Fruit fly (Drosophila melanogaster) whole organism, embryonic: ENCODE results near the gene CG13896.
A peak's percentile ranks its signal among the peaks of the same experiment; 100 is the strongest.

Source experiments
- Aef1 ChIP-seq: fragments of 200-800 bp; sonication (Bioruptor generic); IDR thresholded peaks from 3 replicates; pipeline ENCODE4 v1.3.6; 2022; ENCODE audit warnings: missing biosample characterization, missing genetic modification characterization
- BtbVII ChIP-seq: fragments of 200-800 bp; sonication (Bioruptor generic); optimal IDR thresholded peaks from 3 replicates; lab custom pipeline; 2017; ENCODE audit warnings: missing biosample characterization, mild to moderate bottlenecking, missing genetic modification characterization
- CG10267 ChIP-seq: fragments of 200-800 bp; sonication (Bioruptor generic); optimal IDR thresholded peaks from 2 replicates; lab custom pipeline; 2018; ENCODE audit warnings: missing biosample characterization, mild to moderate bottlenecking, missing genetic modification characterization, moderate library complexity
- CG10979 ChIP-seq: fragments of 200-800 bp; sonication (Bioruptor generic); optimal IDR thresholded peaks from 2 replicates; lab custom pipeline; 2018; ENCODE audit warnings: missing biosample characterization, mild to moderate bottlenecking, missing genetic modification characterization, moderate library complexity
- CG14710 ChIP-seq: fragments of 200-800 bp; sonication (Bioruptor generic); optimal IDR thresholded peaks from 3 replicates; lab custom pipeline; 2019; ENCODE audit warnings: missing biosample characterization, mild to moderate bottlenecking, missing genetic modification characterization, moderate library complexity
- CG1602 ChIP-seq: fragments of 200-800 bp; sonication (Bioruptor generic); optimal IDR thresholded peaks from 3 replicates; lab custom pipeline; 2016; ENCODE audit warnings: missing biosample characterization, missing genetic modification characterization
- CG1792 ChIP-seq: fragments of 200-800 bp; sonication (Bioruptor generic); optimal IDR thresholded peaks from 2 replicates; lab custom pipeline; 2016; ENCODE audit warnings: missing biosample characterization, missing genetic modification characterization
- CG31388 ChIP-seq: fragments of 200-800 bp; sonication (Bioruptor generic); optimal IDR thresholded peaks from 2 replicates; lab custom pipeline; 2016; ENCODE audit warnings: missing biosample characterization, missing genetic modification characterization
- CG4328 ChIP-seq: fragments of 200-800 bp; sonication (Bioruptor generic); optimal IDR thresholded peaks from 3 replicates; lab custom pipeline; 2017; ENCODE audit warnings: missing biosample characterization, missing genetic modification reagents, missing genetic modification characterization
- CG6689 ChIP-seq: fragments of 200-800 bp; sonication (Bioruptor generic); IDR thresholded peaks from 2 replicates; pipeline ENCODE4 v1.3.6; 2022; ENCODE audit warnings: missing biosample characterization, missing genetic modification characterization
- CG6791 ChIP-seq: fragments of 200-800 bp; sonication (Bioruptor generic); IDR thresholded peaks from 3 replicates; pipeline ENCODE4 v1.3.6; 2022; ENCODE audit warnings: missing biosample characterization, missing genetic modification characterization; ENCODE audit not compliant: partially characterized antibody
- CG7745 ChIP-seq: fragments of 200-800 bp; sonication (Bioruptor generic); optimal IDR thresholded peaks from 2 replicates; lab custom pipeline; 2018; ENCODE audit warnings: missing biosample characterization, mild to moderate bottlenecking, missing genetic modification characterization, moderate library complexity
- CG9797 ChIP-seq: fragments of 200-800 bp; sonication (Bioruptor generic); optimal IDR thresholded peaks from 3 replicates; lab custom pipeline; 2018; ENCODE audit warnings: missing biosample characterization, mild to moderate bottlenecking, missing genetic modification characterization
- CG9932 ChIP-seq: fragments of 200-800 bp; sonication (Bioruptor generic); IDR thresholded peaks from 2 replicates; pipeline ENCODE4 v1.3.6; 2022; ENCODE audit warnings: missing biosample characterization, missing genetic modification characterization
- Camta ChIP-seq: fragments of 200-800 bp; sonication (Bioruptor generic); optimal IDR thresholded peaks from 2 replicates; lab custom pipeline; 2016; ENCODE audit warnings: missing biosample characterization, missing genetic modification characterization
- D ChIP-seq, 2 experiments: fragments of 200-800 bp in 1 of 2; fragments of >200 bp in 1 of 2; sonication (Bioruptor generic) in 1 of 2; optimal IDR thresholded peaks; 2 replicates in 1 of 2; 3 replicates in 1 of 2; lab custom pipeline; 2017; ENCODE audit warnings: mild to moderate bottlenecking in 1 of 2, missing biosample characterization in 1 of 2, missing genetic modification characterization in 1 of 2, missing genetic modification reagents in 1 of 2
- Gsc ChIP-seq: fragments of 200-800 bp; sonication (Bioruptor generic); IDR thresholded peaks from 2 replicates; pipeline ENCODE4 v1.3.6; 2022; ENCODE audit warnings: missing biosample characterization, missing genetic modification characterization
- H15 ChIP-seq: fragments of 200-800 bp; sonication (Bioruptor generic); IDR thresholded peaks from 3 replicates; pipeline ENCODE4 v1.3.6; 2022; ENCODE audit warnings: missing biosample characterization, missing genetic modification characterization
- Hmr ChIP-seq: fragments of 200-800 bp; sonication (Bioruptor generic); optimal IDR thresholded peaks from 3 replicates; lab custom pipeline; 2017; ENCODE audit warnings: mild to moderate bottlenecking, missing biosample characterization, missing genetic modification reagents, missing genetic modification characterization
- Hmx ChIP-seq: fragments of 200-800 bp; sonication (Bioruptor generic); optimal IDR thresholded peaks from 2 replicates; lab custom pipeline; 2016; ENCODE audit warnings: missing biosample characterization, missing genetic modification characterization
- Lhr ChIP-seq: fragments of 200-800 bp; sonication (Bioruptor generic); optimal IDR thresholded peaks from 3 replicates; lab custom pipeline; 2017; ENCODE audit warnings: mild to moderate bottlenecking, missing biosample characterization, missing genetic modification reagents, missing genetic modification characterization
- Mad ChIP-seq: fragments of 200-800 bp; sonication (Bioruptor generic); optimal IDR thresholded peaks from 2 replicates; lab custom pipeline; 2016; ENCODE audit warnings: missing biosample characterization, missing genetic modification characterization
- abd-A ChIP-seq: fragments of 200-800 bp; sonication (Bioruptor generic); optimal IDR thresholded peaks from 3 replicates; lab custom pipeline; 2019; ENCODE audit warnings: missing biosample characterization, mild to moderate bottlenecking, missing genetic modification characterization, moderate library complexity
- ato ChIP-seq: fragments of 200-800 bp; sonication (Bioruptor generic); IDR thresholded peaks from 2 replicates; pipeline ENCODE4 v1.3.6; 2022; ENCODE audit warnings: missing biosample characterization, missing genetic modification characterization; ENCODE audit not compliant: partially characterized antibody
- bbx ChIP-seq: fragments of 200-800 bp; sonication (Bioruptor generic); IDR thresholded peaks from 2 replicates; pipeline ENCODE4 v1.3.6; 2022; ENCODE audit warnings: missing biosample characterization, missing genetic modification characterization; ENCODE audit not compliant: partially characterized antibody
- croc ChIP-seq: fragments of 200-800 bp; sonication (Bioruptor generic); conservative IDR thresholded peaks from 3 replicates; pipeline ENCODE4 v1.3.6; 2022; ENCODE audit warnings: missing biosample characterization, missing genetic modification characterization
- dan ChIP-seq: fragments of 200-800 bp; sonication (Bioruptor generic); IDR thresholded peaks from 2 replicates; pipeline ENCODE4 v1.3.6; 2022; ENCODE audit warnings: missing biosample characterization, missing genetic modification characterization
- dimm ChIP-seq: fragments of 200-800 bp; sonication (Bioruptor generic); IDR thresholded peaks from 2 replicates; pipeline ENCODE4 v1.3.6; 2022; ENCODE audit warnings: missing biosample characterization, missing genetic modification characterization
- ewg ChIP-seq: fragments of 200-800 bp; sonication (Bioruptor generic); optimal IDR thresholded peaks from 3 replicates; lab custom pipeline; 2017; ENCODE audit warnings: mild to moderate bottlenecking, missing biosample characterization, missing genetic modification reagents, missing genetic modification characterization
- exex ChIP-seq: fragments of 200-800 bp; sonication (Bioruptor generic); optimal IDR thresholded peaks from 4 replicates; lab custom pipeline; 2018; ENCODE audit warnings: missing biosample characterization, mild to moderate bottlenecking, missing genetic modification characterization, moderate library complexity
- fd3F ChIP-seq: fragments of 200-800 bp; sonication (Bioruptor generic); optimal IDR thresholded peaks from 2 replicates; lab custom pipeline; 2018; ENCODE audit warnings: missing biosample characterization, mild to moderate bottlenecking, missing genetic modification characterization, moderate library complexity
- her ChIP-seq: fragments of 200-800 bp; sonication (Bioruptor generic); optimal IDR thresholded peaks from 2 replicates; lab custom pipeline; 2016; ENCODE audit warnings: missing biosample characterization, missing genetic modification characterization
- ken ChIP-seq: fragments of 200-800 bp; sonication (Bioruptor generic); IDR thresholded peaks from 3 replicates; pipeline ENCODE4 v1.3.6; 2022; ENCODE audit warnings: missing biosample characterization, missing genetic modification characterization
- klu ChIP-seq: fragments of 200-800 bp; sonication (Bioruptor generic); IDR thresholded peaks from 2 replicates; pipeline ENCODE4 v1.3.6; 2022; ENCODE audit warnings: missing biosample characterization, missing genetic modification characterization
- knrl ChIP-seq: fragments of 200-800 bp; sonication (Bioruptor generic); IDR thresholded peaks from 3 replicates; pipeline ENCODE4 v1.3.6; 2022; ENCODE audit warnings: missing biosample characterization, missing genetic modification characterization; ENCODE audit not compliant: partially characterized antibody
- mirr ChIP-seq: fragments of 200-800 bp; sonication (Bioruptor generic); optimal IDR thresholded peaks from 3 replicates; lab custom pipeline; 2018; ENCODE audit warnings: missing biosample characterization, mild to moderate bottlenecking, missing genetic modification characterization
- mld ChIP-seq: fragments of 200-800 bp; sonication (Bioruptor generic); IDR thresholded peaks from 3 replicates; pipeline ENCODE4 v1.3.6; 2022; ENCODE audit warnings: missing biosample characterization, missing genetic modification characterization; ENCODE audit not compliant: partially characterized antibody
- peb ChIP-seq: fragments of 200-800 bp; sonication (Bioruptor generic); IDR thresholded peaks from 2 replicates; pipeline ENCODE4 v1.3.6; 2022; ENCODE audit warnings: missing biosample characterization, missing genetic modification characterization
- pfk ChIP-seq: fragments of 200-800 bp; sonication (Bioruptor generic); optimal IDR thresholded peaks from 2 replicates; lab custom pipeline; 2018; ENCODE audit warnings: missing biosample characterization, mild to moderate bottlenecking, missing genetic modification characterization, moderate library complexity
- pita ChIP-seq: fragments of 200-800 bp; sonication (Bioruptor generic); optimal IDR thresholded peaks from 2 replicates; lab custom pipeline; 2017; ENCODE audit warnings: missing biosample characterization, mild to moderate bottlenecking, missing genetic modification characterization
- pnt ChIP-seq: fragments of 200-800 bp; sonication (Bioruptor generic); optimal IDR thresholded peaks from 3 replicates; lab custom pipeline; 2016; ENCODE audit warnings: missing biosample characterization, missing genetic modification characterization
- pzg ChIP-seq: fragments of 200-800 bp; sonication (Bioruptor generic); optimal IDR thresholded peaks from 3 replicates; lab custom pipeline; 2018; ENCODE audit warnings: missing biosample characterization, mild to moderate bottlenecking, missing genetic modification characterization, moderate library complexity
- rib ChIP-seq: fragments of 200-800 bp; sonication (Bioruptor generic); IDR thresholded peaks from 2 replicates; pipeline ENCODE4 v1.3.6; 2022; ENCODE audit warnings: missing biosample characterization, missing genetic modification characterization
- schlank ChIP-seq: fragments of 200-800 bp; sonication (Bioruptor generic); optimal IDR thresholded peaks from 2 replicates; lab custom pipeline; 2018; ENCODE audit warnings: missing biosample characterization, mild to moderate bottlenecking, missing genetic modification characterization
- seq ChIP-seq: fragments of 200-800 bp; sonication (Bioruptor generic); IDR thresholded peaks from 2 replicates; pipeline ENCODE4 v1.3.6; 2022; ENCODE audit warnings: missing biosample characterization, missing genetic modification characterization
- sima ChIP-seq: fragments of 200-800 bp; sonication (Bioruptor generic); optimal IDR thresholded peaks from 2 replicates; lab custom pipeline; 2016; ENCODE audit warnings: missing biosample characterization, missing genetic modification characterization
- sna ChIP-seq: fragments of 200-800 bp; sonication (Bioruptor generic); IDR thresholded peaks from 2 replicates; pipeline ENCODE4 v1.3.6; 2022; ENCODE audit warnings: missing biosample characterization, missing genetic modification characterization; ENCODE audit not compliant: partially characterized antibody
- tio ChIP-seq: fragments of 200-800 bp; sonication (Bioruptor generic); optimal IDR thresholded peaks from 2 replicates; lab custom pipeline; 2017; ENCODE audit warnings: missing biosample characterization, missing genetic modification characterization, inconsistent platforms
- tup ChIP-seq: fragments of 200-800 bp; sonication (Bioruptor generic); optimal IDR thresholded peaks from 2 replicates; lab custom pipeline; 2016; ENCODE audit warnings: missing biosample characterization, mild to moderate bottlenecking, missing genetic modification characterization, moderate library complexity
- wor ChIP-seq: fragments of 200-800 bp; sonication (Bioruptor generic); IDR thresholded peaks from 2 replicates; pipeline ENCODE4 v1.3.6; 2022; ENCODE audit warnings: missing biosample characterization, missing genetic modification characterization

The CG13896 gene

DNA sequence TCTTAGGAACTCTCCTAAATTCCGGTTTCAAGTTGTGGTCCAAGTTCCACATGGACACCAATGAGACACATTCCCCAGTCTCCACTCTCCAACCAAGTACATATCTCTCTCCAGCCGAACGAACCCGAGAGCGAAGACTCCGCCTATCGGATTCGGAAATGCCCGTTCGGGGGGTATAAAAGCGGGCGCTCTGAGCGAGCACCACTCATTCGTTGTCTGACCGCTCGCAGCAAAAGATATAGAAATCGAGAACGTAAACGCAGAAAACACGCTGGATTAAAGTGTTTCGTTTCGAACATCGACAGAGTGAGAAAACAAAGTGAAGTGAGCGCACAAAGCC is 37.5 kb upstream of the CG13896 start, which contains the start of gene emc (continued):
- peak; percentile 32 for TF ChIP-seq exex
- TF ChIP-seq mirr = peak; percentile 91
- TF ChIP-seq H15 (GFP tag; lab: Robert Waterston, UW) = no peak
- TF ChIP-seq tup = no peak
- TF ChIP-seq abd-A = peak; percentile 63
- TF ChIP-seq ewg = peak; percentile 10
- no peak for TF ChIP-seq CG31388 (GFP tag; lab: Kevin White, UChicago)
- TF ChIP-seq tio (GFP tag; lab: Kevin White, UChicago) = no peak
- no peak for TF ChIP-seq Lhr (GFP tag; lab: Kevin White, UChicago)
- no peak for TF ChIP-seq CG6689
- TF ChIP-seq fd3F (GFP tag; lab: Kevin White, UChicago) = no peak
- peak; percentile 82 for TF ChIP-seq her (GFP tag; lab: Kevin White, UChicago)
- TF ChIP-seq sima (GFP tag; lab: Kevin White, UChicago) = no peak
- no peak for TF ChIP-seq dimm (GFP tag; lab: Robert Waterston, UW)
- TF ChIP-seq Hmr (GFP tag; lab: Kevin White, UChicago) = peak; percentile 68
- TF ChIP-seq BtbVII (GFP tag; lab: Kevin White, UChicago) = peak; percentile 85
- TF ChIP-seq pnt (GFP tag; lab: Kevin White, UChicago) = no peak
- no peak for TF ChIP-seq schlank (tag; lab: Kevin White, UChicago)
- peak; percentile 33 for TF ChIP-seq CG10267 (tag; lab: Kevin White, UChicago)
- no peak; the same call in 2 of the 3 replicates for TF ChIP-seq ken (GFP tag; lab: Robert Waterston, UW)
- no peak for TF ChIP-seq Gsc (GFP tag; lab: Robert Waterston, UW)
- no peak for TF ChIP-seq CG1792 (GFP tag; lab: Kevin White, UChicago)
- TF ChIP-seq Camta = no peak
- TF ChIP-seq Mad (GFP tag; lab: Kevin White, UChicago) = peak; percentile 17
- no peak for TF ChIP-seq Aef1 (GFP tag; lab: Robert Waterston, UW)
- TF ChIP-seq wor (GFP tag; lab: Robert Waterston, UW) = no peak
- no peak for TF ChIP-seq CG14710 (tag; lab: Kevin White, UChicago)
- no peak for TF ChIP-seq klu (GFP tag; lab: Robert Waterston, UW)
- TF ChIP-seq seq (GFP tag; lab: Robert Waterston, UW) = peak; percentile 51; the same call in 1 of the 2 replicates
- peak; percentile 77 for TF ChIP-seq bbx (GFP tag; lab: Robert Waterston, UW)
- TF ChIP-seq rib = peak; percentile 50; the same call in 1 of the 2 replicates
- no peak for TF ChIP-seq CG10979 (tag; lab: Kevin White, UChicago)
- TF ChIP-seq pfk (GFP tag; lab: Kevin White, UChicago) = peak; percentile 76
- no peak; the same call in 2 of the 3 replicates for TF ChIP-seq knrl
- TF ChIP-seq D (optimal IDR thresholded peaks at IDR 0.05; lab: Kevin White, UChicago) = no peak
- TF ChIP-seq D (GFP tag; optimal IDR thresholded peaks at IDR 0.05; lab: Kevin White, UChicago) = peak; percentile 22
- TF ChIP-seq mld = 0 out of 3 replicates have a peak, but pooled peaks have one; percentile 67
- TF ChIP-seq CG6791 (GFP tag; lab: Robert Waterston, UW) = peak; percentile 61; the same call in 1 of the 3 replicates
- TF ChIP-seq CG9797 = no peak
- peak; percentile 79 for TF ChIP-seq ato
- TF ChIP-seq peb = no peak
- TF ChIP-seq pita (GFP tag; lab: Kevin White, UChicago) = no peak
- no peak for TF ChIP-seq croc (GFP tag; lab: Robert Waterston, UW)
- peak; percentile 45; the same call in 1 of the 2 replicates for TF ChIP-seq CG9932
- no peak for TF ChIP-seq CG1602 (GFP tag; lab: Kevin White, UChicago)
- no peak for TF ChIP-seq sna (GFP tag; lab: Robert Waterston, UW)
- no peak for TF ChIP-seq dan (GFP tag; lab: Robert Waterston, UW)
- no peak for TF ChIP-seq pzg
- TF ChIP-seq CG7745 (tag; lab: Kevin White, UChicago) = peak; percentile 55
- peak; percentile 37 for TF ChIP-seq CG4328 (GFP tag; lab: Kevin White, UChicago)
- TF ChIP-seq Hmx (GFP tag; lab: Kevin White, UChicago) = no peak
